Worm (Caenorhabditis elegans): Measurements from ENCODE around the gene Y39B6A.69.

The Y39B6A.69 gene

DNA sequence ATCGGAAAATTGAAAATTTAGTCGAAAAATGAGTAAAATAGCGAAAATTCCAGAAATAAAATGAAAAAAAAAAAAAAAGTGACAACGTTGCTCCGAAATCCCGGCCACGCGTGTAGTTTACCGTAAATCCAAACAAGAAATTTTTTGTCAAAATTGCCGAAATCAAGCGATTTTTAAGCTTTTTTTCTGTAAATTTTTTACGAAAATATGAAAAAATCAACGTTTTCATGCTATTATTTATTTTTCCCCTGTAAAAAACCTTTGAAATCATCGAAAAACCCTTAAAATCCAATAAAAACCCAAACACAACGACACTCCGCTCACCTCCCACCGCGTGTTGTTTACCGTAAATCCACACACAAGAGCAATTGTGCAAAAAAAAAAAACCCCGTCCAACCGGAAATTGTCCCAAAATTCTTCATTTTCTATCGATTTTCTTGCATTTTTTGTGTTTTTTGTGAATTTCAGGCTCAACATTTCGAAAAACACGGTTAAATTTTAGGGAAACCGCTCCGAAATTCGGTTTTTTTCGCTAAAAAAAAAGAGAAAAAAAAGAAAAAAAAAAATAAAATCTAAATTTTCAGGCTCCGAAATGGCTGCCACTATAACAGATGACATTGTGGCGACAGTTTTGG, 37.9 kb upstream of the Y39B6A.69 start, which contains the start of the genes Y39B6A.3 and pph-5 (continued):
- TF ChIP-seq Y53G8AR.9 (GFP tag; conservative IDR thresholded peaks at IDR 0.05) (no peak), tlf-1 (GFP tag; optimal IDR thresholded peaks at IDR 0.05) (no peak), Y67H2A.10 (GFP tag; conservative IDR thresholded peaks at IDR 0.05) (no peak), ceh-40 (GFP tag; IDR thresholded peaks at IDR 0.05) (no peak), ztf-26 (tag; optimal IDR thresholded peaks at IDR 0.05) (no peak), unc-62 (GFP tag; optimal IDR thresholded peaks at IDR 0.05) (no peak), mes-4 (tag; optimal IDR thresholded peaks at IDR 0.05) (no peak), hmg-1.2 (GFP tag; IDR thresholded peaks at IDR 0.05) (no peak), bed-2 (GFP tag; IDR thresholded peaks at IDR 0.05) (no peak), snpc-4 (GFP tag; optimal IDR thresholded peaks at IDR 0.05) (no peak), snpc-4 (tag; optimal IDR thresholded peaks at IDR 0.05) (peak in 1 of 4 experiments; percentile 36), D2030.7 (GFP tag; IDR thresholded peaks at IDR 0.05) (no peak; the same call in 1 of the 2 replicates), mxl-1 (tag; optimal IDR thresholded peaks at IDR 0.05) (no peak), madf-8 (GFP tag; conservative IDR thresholded peaks at IDR 0.05) (no peak), snpc-1.3 (tag; optimal IDR thresholded peaks at IDR 0.05; ENCODE audit: insufficient read depth) (no peak), attf-3 (GFP tag; conservative IDR thresholded peaks at IDR 0.05) (peak; percentile 98), B0019.2 (GFP tag; conservative IDR thresholded peaks at IDR 0.05) (no peak; the same call in 1 of the 2 replicates), C17E4.6 (GFP tag; IDR thresholded peaks at IDR 0.05) (no peak), snpc-1.1 (tag; optimal IDR thresholded peaks at IDR 0.05; ENCODE audit: insufficient read depth) (no peak), cebp-1 (GFP tag; IDR thresholded peaks at IDR 0.05) (no peak), cebp-1 (tag; optimal IDR thresholded peaks at IDR 0.05) (peak; percentile 2), F55B11.4 (tag; optimal IDR thresholded peaks at IDR 0.05; ENCODE audit: borderline replicate concordance, insufficient read depth) (no peak), F10E7.11 (tag; optimal IDR thresholded peaks at IDR 0.05) (no peak), athp-1 (tag; optimal IDR thresholded peaks at IDR 0.05) (no peak), T26A5.8 (tag; optimal IDR thresholded peaks at IDR 0.05) (no peak), K11D2.4 (GFP tag; IDR thresholded peaks at IDR 0.05) (0 out of 2 replicates have a peak, but pooled peaks have one; percentile 38)

DNA sequence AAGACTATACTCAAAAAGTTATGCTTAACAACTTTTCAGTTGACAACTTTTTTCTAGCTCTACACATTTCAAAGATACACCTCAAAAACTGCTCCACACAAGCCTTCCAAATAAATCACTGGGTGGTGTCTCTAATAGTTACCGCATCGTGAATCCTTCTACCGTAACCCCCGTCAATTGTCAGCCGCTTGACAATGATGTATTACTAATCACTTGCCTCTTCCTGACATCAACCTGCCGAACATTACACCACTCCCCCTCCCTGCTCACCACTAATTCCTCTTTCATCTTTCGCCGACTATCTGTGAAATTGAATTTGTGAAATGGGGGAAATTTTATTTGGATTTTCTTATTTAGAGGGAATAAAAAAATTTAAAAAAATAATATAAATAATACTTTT, 29.5 kb upstream of the Y39B6A.69 start:
- TF ChIP-seq F33H1.4 (GFP tag; IDR thresholded peaks at IDR 0.05) (no peak), ceh-91 (GFP tag; IDR thresholded peaks at IDR 0.05) (no peak), ztf-6 (GFP tag; IDR thresholded peaks at IDR 0.05) (no peak), ceh-40 (GFP tag; IDR thresholded peaks at IDR 0.05) (no peak)

DNA sequence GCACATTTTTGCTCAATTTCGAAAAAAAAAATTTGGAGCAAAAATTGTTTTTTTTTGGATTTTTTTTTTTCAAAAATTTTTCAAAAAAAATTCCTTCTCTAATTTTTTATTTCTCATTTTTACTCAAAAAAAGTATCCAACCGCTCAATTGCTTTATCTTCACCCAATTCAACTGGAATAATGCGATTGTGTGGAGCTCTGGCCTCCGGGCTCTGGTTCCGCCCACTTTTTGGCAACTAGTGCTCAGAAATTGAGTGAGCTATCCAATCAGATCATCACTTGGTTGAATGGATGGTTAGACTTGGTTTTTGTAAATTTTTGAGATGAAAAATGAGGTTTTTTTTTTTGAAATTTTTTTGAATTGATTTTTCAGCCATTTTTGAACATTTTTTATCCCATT, 26.7 kb upstream of the Y39B6A.69 start:
- no peak for TF ChIP-seq T07F8.4 (tag; optimal IDR thresholded peaks at IDR 0.05)
- no peak for TF ChIP-seq aptf-2 (GFP tag; conservative IDR thresholded peaks at IDR 0.05)
- TF ChIP-seq madf-10 (tag; optimal IDR thresholded peaks at IDR 0.05) = no peak
- TF ChIP-seq let-526 (GFP tag; IDR thresholded peaks at IDR 0.05) = no peak
- TF ChIP-seq lsl-1 (GFP tag; optimal IDR thresholded peaks at IDR 0.05) = no peak
- TF ChIP-seq F33H1.4 (GFP tag; IDR thresholded peaks at IDR 0.05) = no peak
- TF ChIP-seq nfya-2 (GFP tag; IDR thresholded peaks at IDR 0.05) = no peak
- no peak for TF ChIP-seq madf-6 (GFP tag; IDR thresholded peaks at IDR 0.05)
- TF ChIP-seq sptf-2 (GFP tag; optimal IDR thresholded peaks at IDR 0.05) = no peak
- TF ChIP-seq ZK185.1 (tag; optimal IDR thresholded peaks at IDR 0.05; ENCODE audit: poor library complexity, severe bottlenecking) = no peak
- TF ChIP-seq F49E8.2 (tag; optimal IDR thresholded peaks at IDR 0.05; ENCODE audit: insufficient read depth) = no peak
- no peak for TF ChIP-seq cebp-2 (GFP tag; IDR thresholded peaks at IDR 0.05)
- no peak for TF ChIP-seq aptf-3 (GFP tag; IDR thresholded peaks at IDR 0.05)
- no peak for TF ChIP-seq pbrm-1 (GFP tag; IDR thresholded peaks at IDR 0.05)
- no peak for TF ChIP-seq ztf-26 (tag; optimal IDR thresholded peaks at IDR 0.05)
- no peak for TF ChIP-seq athp-1 (tag; optimal IDR thresholded peaks at IDR 0.05)
- no peak for TF ChIP-seq hlh-12 (tag; optimal IDR thresholded peaks at IDR 0.05)
- TF ChIP-seq tbp1 (GFP tag; optimal IDR thresholded peaks at IDR 0.05) = no peak
